Worm (Caenorhabditis elegans) whole organism, L4/young adult: Measurements from ENCODE around the gene F44F4.15.

Experiments used
- W03F9.2 ChIP-seq: fragments of 150-350 bp; optimal IDR thresholded peaks from 2 replicates; lab custom pipeline; 2014; ENCODE audit warnings: missing biosample characterization, missing genetic modification characterization
- him-1 ChIP-seq: sonication (generic microtip); optimal IDR thresholded peaks from 2 replicates; lab custom pipeline; 2016; ENCODE audit warnings: missing genotype, missing genetic modification reagents, missing genetic modification characterization, missing compliant biosample characterization

DNA sequence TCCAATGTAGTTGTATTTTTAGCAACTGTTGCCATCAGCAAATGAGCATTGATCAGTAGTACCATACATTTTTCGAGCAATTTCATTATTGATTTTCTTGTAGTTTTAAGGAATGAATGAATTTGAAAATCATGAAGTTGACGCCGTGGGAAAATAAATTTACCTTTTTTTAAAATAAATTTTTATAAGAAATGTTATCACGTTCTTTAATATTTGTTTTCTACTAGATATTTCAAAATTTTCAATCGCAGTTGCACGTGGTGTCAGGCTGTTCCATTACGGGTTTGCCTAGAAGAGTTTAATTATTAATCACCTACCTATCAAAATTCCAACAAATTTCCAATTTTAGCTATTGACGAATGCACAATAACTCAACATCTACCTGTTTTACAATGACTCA is 42.3 kb downstream of the F44F4.15 start, which contains the start of gene R03D7.8:
- TF ChIP-seq him-1 (tag; lab: Kevin White, UChicago) (no peak), W03F9.2 (tag; lab: Kevin White, UChicago) (no peak)
